Fruit fly (Drosophila melanogaster) whole organism, embryonic: ENCODE results near the gene CG2898.

Experiments used
- Adf1 ChIP-seq: fragments of 200-800 bp; sonication (Bioruptor generic); IDR thresholded peaks from 2 replicates; pipeline ENCODE4 v1.3.6; 2022; ENCODE audit warnings: missing biosample characterization, missing genetic modification characterization
- Asciz ChIP-seq: fragments of 200-800 bp; sonication (Bioruptor generic); optimal IDR thresholded peaks from 2 replicates; lab custom pipeline; 2017; ENCODE audit warnings: missing biosample characterization, mild to moderate bottlenecking, missing genetic modification characterization, missing genetic modification reagents
- Atf-2 ChIP-seq: fragments of 200-800 bp; sonication (Bioruptor generic); optimal IDR thresholded peaks from 2 replicates; lab custom pipeline; 2016; ENCODE audit warnings: missing biosample characterization, missing genetic modification characterization
- Atf3 ChIP-seq: fragments of 200-800 bp; sonication (Bioruptor generic); optimal IDR thresholded peaks from 3 replicates; lab custom pipeline; 2016; ENCODE audit warnings: missing biosample characterization, missing genetic modification characterization
- Atf6 ChIP-seq: fragments of 200-800 bp; sonication (Bioruptor generic); IDR thresholded peaks from 2 replicates; pipeline ENCODE4 v1.3.6; 2022; ENCODE audit warnings: missing biosample characterization, missing genetic modification characterization
- CG12219 ChIP-seq: fragments of 200-800 bp; sonication (Bioruptor generic); optimal IDR thresholded peaks from 3 replicates; lab custom pipeline; 2018; ENCODE audit warnings: missing biosample characterization, mild to moderate bottlenecking, missing genetic modification characterization
- CG12744 ChIP-seq: fragments of 200-800 bp; sonication (Bioruptor generic); optimal IDR thresholded peaks from 2 replicates; lab custom pipeline; 2016; ENCODE audit warnings: missing biosample characterization, missing genetic modification characterization
- CG13123 ChIP-seq: fragments of 200-800 bp; sonication (Bioruptor generic); optimal IDR thresholded peaks from 2 replicates; lab custom pipeline; 2016; ENCODE audit warnings: missing biosample characterization, missing genetic modification characterization
- CG17385 ChIP-seq: fragments of 200-800 bp; sonication (Bioruptor generic); optimal IDR thresholded peaks from 3 replicates; lab custom pipeline; 2018; ENCODE audit warnings: missing biosample characterization, mild to moderate bottlenecking, missing genetic modification characterization
- CG17829 ChIP-seq: fragments of 200-800 bp; optimal IDR thresholded peaks from 2 replicates; lab custom pipeline; 2019; ENCODE audit warnings: missing biosample characterization, mild to moderate bottlenecking, missing genetic modification characterization, moderate library complexity
- CG30020 ChIP-seq: fragments of 200-800 bp; optimal IDR thresholded peaks from 2 replicates; lab custom pipeline; 2019; ENCODE audit warnings: missing biosample characterization, mild to moderate bottlenecking, missing genetic modification characterization, moderate library complexity
- CG32532 ChIP-seq: fragments of 200-800 bp; sonication (Bioruptor generic); IDR thresholded peaks from 2 replicates; pipeline ENCODE4 v1.3.6; 2022; ENCODE audit warnings: missing biosample characterization, missing genetic modification characterization
- CG3281 ChIP-seq: fragments of 200-800 bp; sonication (Bioruptor generic); optimal IDR thresholded peaks from 3 replicates; lab custom pipeline; 2017; ENCODE audit warnings: missing biosample characterization, mild to moderate bottlenecking, missing genetic modification characterization
- CG3726 ChIP-seq: fragments of 200-800 bp; sonication (Bioruptor generic); IDR thresholded peaks from 3 replicates; pipeline ENCODE4, ENCODE4 v1.3.6; 2022; ENCODE audit warnings: missing biosample characterization, missing genetic modification characterization
- CG4617 ChIP-seq: fragments of 200-800 bp; sonication (Bioruptor generic); optimal IDR thresholded peaks from 3 replicates; lab custom pipeline; 2016; ENCODE audit warnings: missing biosample characterization, missing genetic modification characterization, borderline replicate concordance
- CG6654 ChIP-seq: fragments of 200-800 bp; sonication (Bioruptor generic); optimal IDR thresholded peaks from 2 replicates; lab custom pipeline; 2017; ENCODE audit warnings: missing biosample characterization, mild to moderate bottlenecking, missing genetic modification characterization
- CG6813 ChIP-seq: fragments of 200-800 bp; sonication (Bioruptor generic); optimal IDR thresholded peaks from 2 replicates; lab custom pipeline; 2017; ENCODE audit warnings: missing biosample characterization, missing genetic modification characterization, mild to moderate bottlenecking, moderate library complexity, missing genetic modification reagents
- CG6854 ChIP-seq: fragments of 200-800 bp; sonication (Bioruptor generic); optimal IDR thresholded peaks from 3 replicates; lab custom pipeline; 2017; ENCODE audit warnings: missing biosample characterization, mild to moderate bottlenecking, missing genetic modification characterization
- CG7745 ChIP-seq: fragments of 200-800 bp; sonication (Bioruptor generic); optimal IDR thresholded peaks from 2 replicates; lab custom pipeline; 2018; ENCODE audit warnings: missing biosample characterization, mild to moderate bottlenecking, missing genetic modification characterization, moderate library complexity
- CG8924 ChIP-seq: fragments of 200-800 bp; optimal IDR thresholded peaks from 3 replicates; lab custom pipeline; 2019; ENCODE audit warnings: missing biosample characterization, mild to moderate bottlenecking, missing genetic modification characterization, moderate library complexity
- CG9797 ChIP-seq: fragments of 200-800 bp; sonication (Bioruptor generic); optimal IDR thresholded peaks from 3 replicates; lab custom pipeline; 2018; ENCODE audit warnings: missing biosample characterization, mild to moderate bottlenecking, missing genetic modification characterization
- D19A ChIP-seq: fragments of 200-800 bp; optimal IDR thresholded peaks from 3 replicates; lab custom pipeline; 2019; ENCODE audit warnings: missing biosample characterization, mild to moderate bottlenecking, missing genetic modification characterization, moderate library complexity
- Dll ChIP-seq: fragments of 200-800 bp; sonication (Bioruptor generic); IDR thresholded peaks from 4 replicates; pipeline ENCODE4 v1.3.6; 2022; ENCODE audit warnings: missing biosample characterization, missing genetic modification characterization; ENCODE audit not compliant: partially characterized antibody
- Dp ChIP-seq: fragments of 200-800 bp; sonication (Bioruptor generic); optimal IDR thresholded peaks from 2 replicates; lab custom pipeline; 2018; ENCODE audit warnings: missing biosample characterization, mild to moderate bottlenecking, missing genetic modification characterization, moderate library complexity
- Eip74EF ChIP-seq, 2 experiments: fragments of 200-800 bp in 1 of 2; fragments of >200 bp in 1 of 2; sonication (Bioruptor generic) in 1 of 2; optimal IDR thresholded peaks; 2 replicates each; lab custom pipeline; 2017 to 2019; ENCODE audit warnings: missing biosample characterization in 2 of 2, missing genetic modification characterization in 2 of 2, mild to moderate bottlenecking in 1 of 2, moderate library complexity in 1 of 2
- Fer1 ChIP-seq: fragments of 200-800 bp; sonication (Bioruptor generic); optimal IDR thresholded peaks from 2 replicates; lab custom pipeline; 2017; ENCODE audit warnings: missing biosample characterization, mild to moderate bottlenecking, missing genetic modification characterization
- Gug ChIP-seq: fragments of 200-800 bp; sonication (Bioruptor generic); IDR thresholded peaks from 4 replicates; pipeline ENCODE4 v1.3.6; 2022; ENCODE audit warnings: missing biosample characterization, missing genetic modification characterization
- H2.0 ChIP-seq: fragments of 200-800 bp; sonication (Bioruptor generic); IDR thresholded peaks from 2 replicates; pipeline ENCODE4 v1.3.6; 2022; ENCODE audit warnings: missing biosample characterization, missing genetic modification characterization
- Lim3 ChIP-seq: fragments of 200-800 bp; sonication (Bioruptor generic); IDR thresholded peaks from 2 replicates; pipeline ENCODE4 v1.3.6; 2022; ENCODE audit warnings: missing biosample characterization, missing genetic modification characterization
- Max ChIP-seq: fragments of 200-800 bp; sonication (Bioruptor generic); optimal IDR thresholded peaks from 2 replicates; lab custom pipeline; 2016; ENCODE audit warnings: missing biosample characterization, mild to moderate bottlenecking, missing genetic modification characterization
- Nf-YA ChIP-seq: fragments of 200-800 bp; sonication (Bioruptor generic); IDR thresholded peaks from 2 replicates; pipeline ENCODE4 v1.3.6; 2022; ENCODE audit warnings: missing biosample characterization, missing genetic modification characterization
- Rfx ChIP-seq: fragments of 200-800 bp; sonication (Bioruptor generic); IDR thresholded peaks from 2 replicates; pipeline ENCODE4 v1.3.6; 2022; ENCODE audit warnings: missing biosample characterization, missing genetic modification characterization
- Sin3A ChIP-seq: fragments of >200 bp; optimal IDR thresholded peaks from 2 replicates; lab custom pipeline; 2018
- Six4 ChIP-seq: fragments of 200-800 bp; sonication (Bioruptor generic); optimal IDR thresholded peaks from 2 replicates; lab custom pipeline; 2016; ENCODE audit warnings: missing biosample characterization, missing genetic modification characterization
- Ssrp ChIP-seq: fragments of 200-800 bp; sonication (Bioruptor generic); optimal IDR thresholded peaks from 2 replicates; lab custom pipeline; 2018; ENCODE audit warnings: missing biosample characterization, mild to moderate bottlenecking, missing genetic modification characterization, moderate library complexity
- btn ChIP-seq: fragments of 200-800 bp; sonication (Bioruptor generic); optimal IDR thresholded peaks from 2 replicates; lab custom pipeline; 2016; ENCODE audit warnings: missing biosample characterization, missing genetic modification characterization
- corto ChIP-seq: fragments of 200-800 bp; sonication (Bioruptor generic); optimal IDR thresholded peaks from 2 replicates; lab custom pipeline; 2016; ENCODE audit warnings: missing biosample characterization, mild to moderate bottlenecking, missing genetic modification characterization, moderate library complexity
- crp ChIP-seq, 2 experiments: fragments of 200-800 bp; sonication (Bioruptor generic); optimal IDR thresholded peaks; 2 replicates in 1 of 2; 3 replicates in 1 of 2; lab custom pipeline; 2017; ENCODE audit warnings: missing biosample characterization in 2 of 2, missing genetic modification characterization in 2 of 2, mild to moderate bottlenecking in 1 of 2, moderate library complexity in 1 of 2
- ems ChIP-seq: fragments of 200-800 bp; sonication (Bioruptor generic); optimal IDR thresholded peaks from 3 replicates; lab custom pipeline; 2016; ENCODE audit warnings: missing biosample characterization, missing genetic modification characterization
- gem ChIP-seq: fragments of 200-800 bp; sonication (Bioruptor generic); optimal IDR thresholded peaks from 2 replicates; lab custom pipeline; 2019; ENCODE audit warnings: missing biosample characterization, mild to moderate bottlenecking, missing genetic modification characterization, moderate library complexity
- jigr1 ChIP-seq: fragments of 200-800 bp; sonication (Bioruptor generic); IDR thresholded peaks from 3 replicates; pipeline ENCODE4 v1.3.6; 2022; ENCODE audit warnings: missing biosample characterization, missing genetic modification characterization
- jumu ChIP-seq: fragments of 200-800 bp; sonication (Bioruptor generic); optimal IDR thresholded peaks from 3 replicates; lab custom pipeline; 2016; ENCODE audit warnings: missing biosample characterization, missing genetic modification characterization
- kah ChIP-seq: fragments of 200-800 bp; sonication (Bioruptor generic); optimal IDR thresholded peaks from 2 replicates; lab custom pipeline; 2018; ENCODE audit warnings: missing biosample characterization, mild to moderate bottlenecking, missing genetic modification characterization
- mld ChIP-seq: fragments of 200-800 bp; sonication (Bioruptor generic); IDR thresholded peaks from 3 replicates; pipeline ENCODE4 v1.3.6; 2022; ENCODE audit warnings: missing biosample characterization, missing genetic modification characterization; ENCODE audit not compliant: partially characterized antibody
- pnt ChIP-seq: fragments of 200-800 bp; sonication (Bioruptor generic); optimal IDR thresholded peaks from 3 replicates; lab custom pipeline; 2016; ENCODE audit warnings: missing biosample characterization, missing genetic modification characterization
- pros ChIP-seq: fragments of 200-800 bp; sonication (Bioruptor generic); optimal IDR thresholded peaks from 3 replicates; lab custom pipeline; 2019; ENCODE audit warnings: missing biosample characterization, mild to moderate bottlenecking, missing genetic modification characterization, moderate library complexity
- pum ChIP-seq: fragments of 200-800 bp; sonication (Bioruptor generic); optimal IDR thresholded peaks from 2 replicates; lab custom pipeline; 2016; ENCODE audit warnings: missing biosample characterization, missing genetic modification characterization
- ro ChIP-seq: fragments of 200-800 bp; sonication (Bioruptor generic); IDR thresholded peaks from 2 replicates; pipeline ENCODE4 v1.3.6; 2022; ENCODE audit warnings: missing biosample characterization, missing genetic modification characterization
- sqz ChIP-seq: fragments of 200-800 bp; sonication (Bioruptor generic); optimal IDR thresholded peaks from 3 replicates; lab custom pipeline; 2018; ENCODE audit warnings: missing biosample characterization, mild to moderate bottlenecking, missing genetic modification characterization
- z ChIP-seq: fragments of 200-800 bp; sonication (Bioruptor generic); IDR thresholded peaks from 3 replicates; pipeline ENCODE4 v1.3.6; 2022; ENCODE audit warnings: missing biosample characterization, missing genetic modification characterization

Gene CG2898

DNA sequence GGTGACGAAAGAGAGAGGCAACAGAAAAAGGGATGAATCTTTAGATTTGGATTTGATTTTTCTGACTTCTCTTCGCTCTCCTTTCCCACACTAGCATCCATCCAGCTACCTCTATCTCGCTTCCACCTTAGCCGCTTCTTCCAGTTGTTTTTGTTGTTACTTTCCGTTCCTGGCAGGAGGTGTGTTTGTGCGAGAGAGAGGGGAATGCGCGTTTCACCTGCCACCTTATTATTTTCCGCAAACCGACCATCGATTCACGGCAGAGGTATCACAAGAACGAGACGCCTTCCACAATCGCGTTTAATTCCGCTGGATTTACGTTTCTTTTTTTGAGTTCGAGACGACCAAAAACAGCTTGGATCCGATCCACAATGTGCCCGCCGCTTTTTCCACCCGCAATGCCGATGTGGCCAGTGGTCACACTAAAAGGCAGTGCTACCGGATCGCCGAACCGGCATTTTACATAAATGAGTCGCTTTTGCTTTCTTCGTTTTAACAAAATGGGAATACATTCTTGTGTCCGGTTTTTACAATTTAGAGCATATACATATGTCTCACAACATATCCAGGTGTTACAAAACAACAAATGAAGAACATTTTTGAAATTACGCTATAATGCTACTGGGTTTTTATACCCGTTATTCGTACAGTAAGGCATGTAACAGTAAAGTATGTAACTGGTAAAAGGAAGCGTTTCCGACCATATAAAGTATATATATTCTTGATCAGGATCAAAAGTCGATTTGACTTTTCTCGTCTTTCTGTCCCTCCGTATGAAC is 49.4 kb upstream of the CG2898 start, which contains the start of gene alpha-Man-Ia (continued):
- TF ChIP-seq Eip74EF (GFP tag; optimal IDR thresholded peaks at IDR 0.05; lab: Kevin White, UChicago) (no peak), CG6854 (no peak), CG30020 (peak; percentile 24), Adf1 (GFP tag; lab: Robert Waterston, UW) (no peak), CG8924 (tag; lab: Kevin White, UChicago) (no peak), z (GFP tag; lab: Robert Waterston, UW) (no peak), CG12744 (no peak), CG6654 (GFP tag; lab: Kevin White, UChicago) (no peak), CG12219 (GFP tag; lab: Kevin White, UChicago) (no peak), Gug (GFP tag; lab: Robert Waterston, UW) (0 out of 4 replicates have a peak, but pooled peaks have one; percentile 37), CG32532 (GFP tag; lab: Robert Waterston, UW) (peak; percentile 26; the same call in 1 of the 2 replicates), pum (GFP tag; lab: Kevin White, UChicago) (peak; percentile 22), Atf3 (GFP tag; lab: Kevin White, UChicago) (peak; percentile 8), Atf-2 (GFP tag; lab: Kevin White, UChicago) (no peak), corto (no peak), Dll (GFP tag; lab: Robert Waterston, UW) (no peak), ems (GFP tag; lab: Kevin White, UChicago) (no peak), Max (GFP tag; lab: Kevin White, UChicago) (peak; percentile 31), gem (tag; lab: Kevin White, UChicago) (peak; percentile 18), CG6813 (GFP tag; lab: Kevin White, UChicago) (no peak), Rfx (GFP tag; lab: Robert Waterston, UW) (no peak), jigr1 (GFP tag; lab: Robert Waterston, UW) (no peak), Lim3 (GFP tag; lab: Robert Waterston, UW) (no peak), CG17385 (no peak), CG3281 (GFP tag; lab: Kevin White, UChicago) (no peak), Fer1 (no peak), sqz (GFP tag; lab: Kevin White, UChicago) (no peak), kah (GFP tag; lab: Kevin White, UChicago) (no peak), Nf-YA (no peak), mld (no peak), crp (GFP tag; optimal IDR thresholded peaks at IDR 0.05; lab: Kevin White, UChicago) (peak in 1 of 2 experiments; percentile 27), Sin3A (peak; percentile 54), Ssrp (tag; lab: Kevin White, UChicago) (no peak), jumu (GFP tag; lab: Kevin White, UChicago) (peak; percentile 26), CG3726 (no peak), CG13123 (GFP tag; lab: Kevin White, UChicago) (no peak), btn (GFP tag; lab: Kevin White, UChicago) (no peak), Dp (GFP tag; lab: Kevin White, UChicago) (no peak), H2.0 (no peak), Six4 (peak; percentile 5), D19A (no peak), ro (no peak), pros (GFP tag; lab: Kevin White, UChicago) (peak; percentile 97), CG17829 (peak; percentile 11), CG4617 (GFP tag; lab: Kevin White, UChicago) (peak; percentile 65), Asciz (GFP tag; lab: Kevin White, UChicago) (no peak), CG7745 (tag; lab: Kevin White, UChicago) (no peak), pnt (GFP tag; lab: Kevin White, UChicago) (peak; percentile 36), CG9797 (GFP tag; lab: Kevin White, UChicago) (peak; percentile 72), Atf6 (no peak)
